Worm (Caenorhabditis elegans) whole organism, L4 larva: ENCODE results near the gene ZK546.2.
A peak's percentile ranks its signal among the peaks of the same experiment; 100 is the strongest.

Experiments used
- D1046.2 ChIP-seq: fragments of 200-800 bp; sonication (Bioruptor generic); IDR thresholded peaks from 2 replicates; pipeline ENCODE4 v1.3.6; 2022; ENCODE audit warnings: missing genetic modification characterization, missing compliant biosample characterization
- F26F4.8 ChIP-seq: fragments of 200-800 bp; sonication (Bioruptor generic); conservative IDR thresholded peaks from 2 replicates; pipeline ENCODE4 v1.3.6; 2022; ENCODE audit warnings: missing genetic modification characterization, missing compliant biosample characterization
- F37D6.2 ChIP-seq: sonication (generic microtip); optimal IDR thresholded peaks from 2 replicates; lab custom pipeline; 2016; ENCODE audit warnings: mild to moderate bottlenecking, missing genetic modification characterization, missing compliant biosample characterization
- F49E8.2 ChIP-seq: sonication (generic microtip); optimal IDR thresholded peaks from 2 replicates; lab custom pipeline; 2016; ENCODE audit warnings: missing compliant biosample characterization, mild to moderate bottlenecking, missing genetic modification characterization, borderline replicate concordance
- R02D3.7 ChIP-seq: fragments of 150-350 bp; sonication (generic microtip); optimal IDR thresholded peaks from 3 replicates; lab custom pipeline; 2014; ENCODE audit warnings: missing biosample characterization, missing genetic modification characterization
- Y75B8A.6 ChIP-seq: fragments of 200-800 bp; sonication (Bioruptor generic); IDR thresholded peaks from 2 replicates; pipeline ENCODE4 v1.3.6; 2022; ENCODE audit warnings: missing genetic modification reagents, missing genetic modification characterization, missing compliant biosample characterization
- arid-1 ChIP-seq: fragments of 200-800 bp; sonication (Bioruptor generic); conservative IDR thresholded peaks from 2 replicates; pipeline ENCODE4 v1.3.6; 2022; ENCODE audit warnings: missing genetic modification reagents, missing genetic modification characterization, missing compliant biosample characterization
- ceh-20 ChIP-seq: fragments of 200-800 bp; sonication (Bioruptor generic); IDR thresholded peaks from 2 replicates; pipeline ENCODE4 v1.3.6; 2022; ENCODE audit warnings: missing genetic modification reagents, missing genetic modification characterization, missing compliant biosample characterization
- ceh-32 ChIP-seq: sonication (generic microtip); optimal IDR thresholded peaks from 2 replicates; lab custom pipeline; 2016; ENCODE audit warnings: mild to moderate bottlenecking, missing genetic modification characterization, missing compliant biosample characterization; ENCODE audit not compliant: poor library complexity
- ceh-44 ChIP-seq: fragments of 200-800 bp; sonication (Bioruptor generic); IDR thresholded peaks from 2 replicates; pipeline ENCODE4 v1.3.6; 2022; ENCODE audit warnings: missing genetic modification reagents, missing genetic modification characterization, missing compliant biosample characterization
- ceh-62 ChIP-seq: sonication (generic microtip); optimal IDR thresholded peaks from 2 replicates; lab custom pipeline; 2017; ENCODE audit warnings: missing biosample characterization, missing genetic modification characterization
- ctbp-1 ChIP-seq: fragments of 200-800 bp; sonication (Bioruptor generic); IDR thresholded peaks from 2 replicates; pipeline ENCODE4 v1.3.6; 2022; ENCODE audit warnings: missing genetic modification reagents, missing genetic modification characterization, missing compliant biosample characterization
- daf-12 ChIP-seq: fragments of 150-350 bp; optimal IDR thresholded peaks from 2 replicates; lab custom pipeline; 2014; ENCODE audit warnings: missing biosample characterization, missing genetic modification reagents, missing genetic modification characterization
- daf-16 ChIP-seq, 3 experiments: sonication (generic microtip); optimal IDR thresholded peaks; 2 replicates each; lab custom pipeline; 2016 to 2017; ENCODE audit warnings: missing genetic modification characterization in 3 of 3, missing genetic modification reagents in 3 of 3, mild to moderate bottlenecking in 2 of 3, missing compliant biosample characterization in 2 of 3, missing biosample characterization in 1 of 3, moderate library complexity in 1 of 3
- daf-8 ChIP-seq: fragments of 200-800 bp; sonication (Bioruptor generic); IDR thresholded peaks from 2 replicates; pipeline ENCODE4 v1.3.6; 2022; ENCODE audit warnings: missing genetic modification characterization, missing compliant biosample characterization
- dmd-6 ChIP-seq: fragments of 200-800 bp; sonication (Bioruptor generic); IDR thresholded peaks from 2 replicates; pipeline ENCODE4 v1.3.6; 2022; ENCODE audit warnings: missing genetic modification reagents, missing genetic modification characterization, missing compliant biosample characterization
- dmd-8 ChIP-seq: fragments of 200-800 bp; sonication (Bioruptor generic); IDR thresholded peaks from 2 replicates; pipeline ENCODE4 v1.3.6; 2022; ENCODE audit warnings: missing genetic modification characterization, missing compliant biosample characterization
- dmd-9 ChIP-seq: fragments of 200-800 bp; sonication (Bioruptor generic); IDR thresholded peaks from 2 replicates; pipeline ENCODE4 v1.3.6; 2022; ENCODE audit warnings: missing genetic modification reagents, missing genetic modification characterization, missing compliant biosample characterization
- dve-1 ChIP-seq: sonication (generic microtip); optimal IDR thresholded peaks from 2 replicates; lab custom pipeline; 2017; ENCODE audit warnings: antibody characterized with exemption, mild to moderate bottlenecking, missing genetic modification characterization, missing compliant biosample characterization; ENCODE audit not compliant: insufficient read depth
- egl-43 ChIP-seq: fragments of 200-800 bp; sonication (Bioruptor generic); IDR thresholded peaks from 2 replicates; pipeline ENCODE4 v1.3.6; 2022; ENCODE audit warnings: missing genetic modification reagents, missing genetic modification characterization, missing compliant biosample characterization
- fos-1 ChIP-seq: fragments of 150-350 bp; optimal IDR thresholded peaks from 2 replicates; lab custom pipeline; 2014; ENCODE audit warnings: missing biosample characterization, missing genetic modification characterization
- gei-8 ChIP-seq: fragments of 200-800 bp; sonication (Bioruptor generic); optimal IDR thresholded peaks from 2 replicates; lab custom pipeline; 2018; ENCODE audit warnings: mild to moderate bottlenecking, missing genetic modification characterization, missing compliant biosample characterization
- hlh-11 ChIP-seq: fragments of 200-800 bp; sonication (Bioruptor generic); optimal IDR thresholded peaks from 2 replicates; lab custom pipeline; 2018; ENCODE audit warnings: mild to moderate bottlenecking, missing genetic modification characterization, missing compliant biosample characterization
- jun-1 ChIP-seq: fragments of 150-350 bp; optimal IDR thresholded peaks from 2 replicates; lab custom pipeline; 2014; ENCODE audit warnings: missing biosample characterization, missing genetic modification reagents, missing genetic modification characterization
- lin-1 ChIP-seq: fragments of 200-800 bp; sonication (Bioruptor generic); IDR thresholded peaks from 2 replicates; pipeline ENCODE4 v1.3.6; 2022; ENCODE audit warnings: missing genetic modification reagents, missing genetic modification characterization, missing compliant biosample characterization
- lin-15B ChIP-seq: fragments of 150-350 bp; sonication (generic microtip); optimal IDR thresholded peaks from 3 replicates; lab custom pipeline; 2014; ENCODE audit warnings: missing biosample characterization, missing genetic modification characterization
- lin-39 ChIP-seq: fragments of 150-350 bp; optimal IDR thresholded peaks from 2 replicates; lab custom pipeline; 2014; ENCODE audit warnings: missing biosample characterization, missing genetic modification reagents, missing genetic modification characterization
- lir-3 ChIP-seq: sonication (generic microtip); optimal IDR thresholded peaks from 2 replicates; lab custom pipeline; 2016; ENCODE audit warnings: mild to moderate bottlenecking, missing genetic modification characterization, missing compliant biosample characterization
- lsy-2 ChIP-seq, 2 experiments: fragments of 150-350 bp in 1 of 2; sonication (generic microtip) in 1 of 2; optimal IDR thresholded peaks; 2 replicates each; lab custom pipeline; 2014 to 2017; ENCODE audit warnings: missing biosample characterization in 2 of 2, missing genetic modification characterization in 2 of 2
- madf-5 ChIP-seq, 2 experiments: fragments of 200-800 bp; sonication (Bioruptor generic); IDR thresholded peaks; 2 replicates each; pipeline ENCODE4 v1.3.6; 2022; ENCODE audit warnings: missing compliant biosample characterization in 2 of 2, missing genetic modification characterization in 2 of 2
- madf-9 ChIP-seq: fragments of 200-800 bp; sonication (Bioruptor generic); conservative IDR thresholded peaks from 2 replicates; pipeline ENCODE4 v1.3.6; 2022; ENCODE audit warnings: missing genetic modification reagents, missing genetic modification characterization, missing compliant biosample characterization
- mdl-1 ChIP-seq, 2 experiments: fragments of 150-350 bp in 1 of 2; sonication (generic microtip) in 1 of 2; optimal IDR thresholded peaks; 2 replicates each; lab custom pipeline; 2014 to 2017; ENCODE audit warnings: missing biosample characterization in 2 of 2, missing genetic modification characterization in 2 of 2
- nhr-102 ChIP-seq: sonication (generic microtip); optimal IDR thresholded peaks from 2 replicates; lab custom pipeline; 2016; ENCODE audit warnings: mild to moderate bottlenecking, missing genetic modification characterization, moderate library complexity, missing compliant biosample characterization
- nhr-11 ChIP-seq: fragments of 150-350 bp; optimal IDR thresholded peaks from 2 replicates; lab custom pipeline; 2014; ENCODE audit warnings: missing biosample characterization, missing genetic modification characterization
- nhr-111 ChIP-seq: fragments of 200-800 bp; sonication (Bioruptor generic); optimal IDR thresholded peaks from 2 replicates; lab custom pipeline; 2018; ENCODE audit warnings: mild to moderate bottlenecking, missing genetic modification characterization, missing compliant biosample characterization
- nhr-28 ChIP-seq: fragments of 150-350 bp; optimal IDR thresholded peaks from 2 replicates; lab custom pipeline; 2014; ENCODE audit warnings: missing biosample characterization, missing genetic modification characterization
- nhr-41 ChIP-seq: fragments of 200-800 bp; sonication (Bioruptor generic); IDR thresholded peaks from 2 replicates; pipeline ENCODE4 v1.3.6; 2022; ENCODE audit warnings: missing genetic modification reagents, missing genetic modification characterization, missing compliant biosample characterization
- nhr-42 ChIP-seq: fragments of 200-800 bp; sonication (Bioruptor generic); IDR thresholded peaks from 2 replicates; pipeline ENCODE4 v1.3.6; 2022; ENCODE audit warnings: missing genetic modification characterization, missing compliant biosample characterization
- nhr-48 ChIP-seq: sonication (generic microtip); optimal IDR thresholded peaks from 2 replicates; lab custom pipeline; 2016; ENCODE audit warnings: mild to moderate bottlenecking, missing genetic modification characterization, missing compliant biosample characterization
- nhr-6 ChIP-seq: fragments of 150-350 bp; optimal IDR thresholded peaks from 2 replicates; lab custom pipeline; 2014; ENCODE audit warnings: missing biosample characterization, missing genetic modification characterization
- nhr-76 ChIP-seq: fragments of 150-350 bp; optimal IDR thresholded peaks from 2 replicates; lab custom pipeline; 2014; ENCODE audit warnings: missing biosample characterization, missing genetic modification characterization
- nhr-77 ChIP-seq: fragments of 150-350 bp; optimal IDR thresholded peaks from 2 replicates; lab custom pipeline; 2014; ENCODE audit warnings: missing biosample characterization, missing genetic modification characterization
- php-3 ChIP-seq: fragments of 200-800 bp; sonication (Bioruptor generic); IDR thresholded peaks from 2 replicates; pipeline ENCODE4 v1.3.6; 2022; ENCODE audit warnings: missing genetic modification reagents, missing genetic modification characterization, missing compliant biosample characterization
- pqm-1 ChIP-seq: sonication (generic microtip); optimal IDR thresholded peaks from 2 replicates; lab custom pipeline; 2017; ENCODE audit warnings: missing biosample characterization, missing genetic modification characterization
- rbr-2 ChIP-seq: sonication (generic microtip); optimal IDR thresholded peaks from 2 replicates; lab custom pipeline; 2016; ENCODE audit warnings: missing genotype, missing genetic modification characterization, missing compliant biosample characterization
- sdz-12 ChIP-seq: fragments of 200-800 bp; sonication (Bioruptor generic); optimal IDR thresholded peaks from 2 replicates; lab custom pipeline; 2018; ENCODE audit warnings: mild to moderate bottlenecking, missing genetic modification characterization, missing compliant biosample characterization
- snpc-1.2 ChIP-seq: fragments of 200-800 bp; sonication (Bioruptor generic); IDR thresholded peaks from 2 replicates; pipeline ENCODE4 v1.3.6; 2022; ENCODE audit warnings: missing genetic modification reagents, missing genetic modification characterization, missing compliant biosample characterization
- tra-1 ChIP-seq: fragments of 200-800 bp; sonication (Bioruptor generic); IDR thresholded peaks from 2 replicates; pipeline ENCODE4 v1.3.6; 2022; ENCODE audit warnings: missing genetic modification reagents, missing genetic modification characterization, missing compliant biosample characterization
- unc-130 ChIP-seq: sonication (generic microtip); optimal IDR thresholded peaks from 2 replicates; lab custom pipeline; 2016; ENCODE audit warnings: missing genetic modification reagents, missing genetic modification characterization, missing compliant biosample characterization
- unc-62 ChIP-seq, 3 experiments: fragments of 150-350 bp in 1 of 3; sonication (generic microtip); optimal IDR thresholded peaks in 2 of 3; peaks in 1 of 3; 1 replicate in 1 of 3; 2 replicates in 2 of 3; lab custom pipeline; 2014 to 2017; ENCODE audit warnings: missing biosample characterization in 3 of 3, missing genetic modification characterization in 3 of 3, missing genetic modification reagents in 3 of 3, missing genotype in 1 of 3
- zag-1 ChIP-seq: fragments of 150-350 bp; optimal IDR thresholded peaks from 2 replicates; lab custom pipeline; 2014; ENCODE audit warnings: missing biosample characterization, missing genetic modification characterization
- ztf-11 ChIP-seq: fragments of 150-350 bp; optimal IDR thresholded peaks from 2 replicates; lab custom pipeline; 2014; ENCODE audit warnings: missing biosample characterization, missing genetic modification characterization

The ZK546.2 gene

ce11 chrII:4966576-4966975 is 20.7 kb downstream of the ZK546.2 start:
- TF ChIP-seq nhr-111 (GFP tag; lab: Kevin White, UChicago) (no peak), ceh-44 (GFP tag; lab: Robert Waterston, UW) (no peak), mdl-1 (tag; optimal IDR thresholded peaks at IDR 0.05; lab: Kevin White, UChicago) (no peak), F26F4.8 (GFP tag; lab: Robert Waterston, UW) (no peak), nhr-42 (GFP tag; lab: Robert Waterston, UW) (no peak), F37D6.2 (tag; lab: Kevin White, UChicago) (no peak), dmd-8 (GFP tag; lab: Robert Waterston, UW) (no peak), rbr-2 (no peak), nhr-11 (tag; lab: Kevin White, UChicago) (no peak), F49E8.2 (no peak), egl-43 (GFP tag; lab: Robert Waterston, UW) (no peak), unc-62 (GFP tag; optimal IDR thresholded peaks at IDR 0.05 in 1 of 2; lab: Kevin White, UChicago) (no peak), unc-62 (tag; optimal IDR thresholded peaks at IDR 0.05; lab: Kevin White, UChicago) (no peak), dmd-9 (no peak), tra-1 (GFP tag; lab: Robert Waterston, UW) (no peak), nhr-41 (GFP tag; lab: Robert Waterston, UW) (no peak), D1046.2 (GFP tag; lab: Robert Waterston, UW) (no peak), nhr-76 (no peak), Y75B8A.6 (GFP tag; lab: Robert Waterston, UW) (no peak), gei-8 (GFP tag; lab: Kevin White, UChicago) (no peak), nhr-28 (tag; lab: Kevin White, UChicago) (peak; percentile 15), madf-9 (GFP tag; lab: Robert Waterston, UW) (no peak), dve-1 (peak; percentile 76), ceh-62 (tag; lab: Kevin White, UChicago) (no peak), arid-1 (GFP tag; lab: Robert Waterston, UW) (no peak), dmd-6 (GFP tag; lab: Robert Waterston, UW) (no peak), sdz-12 (GFP tag; lab: Kevin White, UChicago) (no peak), ceh-20 (GFP tag; lab: Robert Waterston, UW) (no peak), lin-39 (tag; lab: Kevin White, UChicago) (no peak), fos-1 (tag; lab: Kevin White, UChicago) (no peak), nhr-48 (tag; lab: Kevin White, UChicago) (no peak), pqm-1 (peak; percentile 14), daf-16 (GFP tag; optimal IDR thresholded peaks at IDR 0.05; lab: Kevin White, UChicago) (no peak), daf-16 (tag; optimal IDR thresholded peaks at IDR 0.05; lab: Kevin White, UChicago) (peak; percentile 31), lir-3 (tag; lab: Kevin White, UChicago) (no peak), nhr-102 (tag; lab: Kevin White, UChicago) (no peak), hlh-11 (tag; lab: Kevin White, UChicago) (peak; percentile 14), nhr-77 (tag; lab: Kevin White, UChicago) (no peak), madf-5 (GFP tag; IDR thresholded peaks at IDR 0.05; lab: Robert Waterston, UW) (no peak), daf-8 (GFP tag; lab: Robert Waterston, UW) (no peak), nhr-6 (no peak), ztf-11 (tag; lab: Kevin White, UChicago) (no peak), R02D3.7 (tag; lab: Kevin White, UChicago) (no peak), ceh-32 (tag; lab: Kevin White, UChicago) (no peak), snpc-1.2 (GFP tag; lab: Robert Waterston, UW) (no peak), unc-130 (GFP tag; lab: Kevin White, UChicago) (no peak), lin-15B (tag; lab: Kevin White, UChicago) (no peak), lin-1 (GFP tag; lab: Robert Waterston, UW) (no peak), lsy-2 (tag; optimal IDR thresholded peaks at IDR 0.05; lab: Kevin White, UChicago) (no peak), daf-12 (no peak), zag-1 (tag; lab: Kevin White, UChicago) (no peak), jun-1 (no peak), ctbp-1 (no peak), php-3 (GFP tag; lab: Robert Waterston, UW) (peak; percentile 59)
